Worm (Caenorhabditis elegans) whole organism, L4 larva: ENCODE measurements around the gene pals-33.

Source experiments
- F10B5.3 ChIP-seq: sonication (generic microtip); optimal IDR thresholded peaks from 2 replicates; lab custom pipeline; 2016; ENCODE audit warnings: mild to moderate bottlenecking, missing genetic modification characterization, missing compliant biosample characterization
- T26A8.4 ChIP-seq: fragments of 200-800 bp; sonication (Bioruptor generic); IDR thresholded peaks from 2 replicates; pipeline ENCODE4 v1.3.6; 2022; ENCODE audit warnings: missing genetic modification characterization, missing compliant biosample characterization
- ceh-82 ChIP-seq: sonication (generic microtip); optimal IDR thresholded peaks from 2 replicates; lab custom pipeline; 2017; ENCODE audit warnings: missing biosample characterization, missing genetic modification characterization
- lin-38 ChIP-seq: fragments of 200-800 bp; sonication (Bioruptor generic); IDR thresholded peaks from 2 replicates; pipeline ENCODE4 v1.3.6; 2022; ENCODE audit warnings: missing genetic modification reagents, missing genetic modification characterization, missing compliant biosample characterization
- nhr-25 ChIP-seq: sonication (generic microtip); optimal IDR thresholded peaks from 2 replicates; lab custom pipeline; 2017; ENCODE audit warnings: missing genetic modification characterization, mild to moderate bottlenecking, missing compliant biosample characterization, antibody characterized with exemption, moderate library complexity, borderline replicate concordance; ENCODE audit not compliant: insufficient read depth
- nhr-76 ChIP-seq: fragments of 150-350 bp; optimal IDR thresholded peaks from 2 replicates; lab custom pipeline; 2014; ENCODE audit warnings: missing biosample characterization, missing genetic modification characterization
- pqm-1 ChIP-seq: sonication (generic microtip); optimal IDR thresholded peaks from 2 replicates; lab custom pipeline; 2017; ENCODE audit warnings: missing biosample characterization, missing genetic modification characterization
- unc-130 ChIP-seq: sonication (generic microtip); optimal IDR thresholded peaks from 2 replicates; lab custom pipeline; 2016; ENCODE audit warnings: missing genetic modification reagents, missing genetic modification characterization, missing compliant biosample characterization
- unc-62 ChIP-seq, 3 experiments: fragments of 150-350 bp in 1 of 3; sonication (generic microtip); optimal IDR thresholded peaks in 2 of 3; peaks in 1 of 3; 1 replicate in 1 of 3; 2 replicates in 2 of 3; lab custom pipeline; 2014 to 2017; ENCODE audit warnings: missing biosample characterization in 3 of 3, missing genetic modification characterization in 3 of 3, missing genetic modification reagents in 3 of 3, missing genotype in 1 of 3
- zag-1 ChIP-seq: fragments of 150-350 bp; optimal IDR thresholded peaks from 2 replicates; lab custom pipeline; 2014; ENCODE audit warnings: missing biosample characterization, missing genetic modification characterization
- ztf-7 ChIP-seq: fragments of 150-350 bp; optimal IDR thresholded peaks from 2 replicates; lab custom pipeline; 2014; ENCODE audit warnings: missing biosample characterization, missing genetic modification characterization

DNA sequence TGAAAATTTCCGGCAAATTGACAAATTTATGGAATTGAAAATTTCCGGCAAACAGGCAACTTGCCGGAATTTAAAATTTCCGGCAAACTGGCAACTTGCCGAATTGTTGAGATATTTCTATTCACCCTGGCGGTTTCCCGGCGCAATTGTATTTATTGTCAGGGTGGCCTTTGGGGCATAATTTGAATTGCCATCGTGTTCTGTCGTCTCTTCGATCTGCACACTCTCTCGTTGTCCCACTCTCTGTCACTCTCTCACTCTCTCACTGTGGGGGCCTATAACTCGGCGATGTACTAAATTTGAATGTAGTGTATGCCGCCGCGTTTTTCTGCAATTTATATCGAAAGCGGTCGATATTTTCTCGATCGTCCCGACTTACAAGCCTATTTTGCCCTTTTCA lies 29.8 kb downstream of the pals-33 start:
- TF ChIP-seq pqm-1 (no peak), nhr-76 (tag; lab: Kevin White, UChicago) (no peak), zag-1 (tag; lab: Kevin White, UChicago) (no peak), ceh-82 (tag; lab: Kevin White, UChicago) (no peak), unc-130 (GFP tag; lab: Kevin White, UChicago) (no peak), ztf-7 (tag; lab: Kevin White, UChicago) (no peak), lin-38 (GFP tag; lab: Robert Waterston, UW) (no peak), nhr-25 (tag; lab: Kevin White, UChicago) (no peak), T26A8.4 (GFP tag; lab: Robert Waterston, UW) (no peak), F10B5.3 (tag; lab: Kevin White, UChicago) (no peak), unc-62 (GFP tag; optimal IDR thresholded peaks at IDR 0.05 in 1 of 2; lab: Kevin White, UChicago) (no peak), unc-62 (tag; optimal IDR thresholded peaks at IDR 0.05; lab: Kevin White, UChicago) (no peak)
